Worm (Caenorhabditis elegans): Measurements from ENCODE around the gene F52G2.3.

DNA sequence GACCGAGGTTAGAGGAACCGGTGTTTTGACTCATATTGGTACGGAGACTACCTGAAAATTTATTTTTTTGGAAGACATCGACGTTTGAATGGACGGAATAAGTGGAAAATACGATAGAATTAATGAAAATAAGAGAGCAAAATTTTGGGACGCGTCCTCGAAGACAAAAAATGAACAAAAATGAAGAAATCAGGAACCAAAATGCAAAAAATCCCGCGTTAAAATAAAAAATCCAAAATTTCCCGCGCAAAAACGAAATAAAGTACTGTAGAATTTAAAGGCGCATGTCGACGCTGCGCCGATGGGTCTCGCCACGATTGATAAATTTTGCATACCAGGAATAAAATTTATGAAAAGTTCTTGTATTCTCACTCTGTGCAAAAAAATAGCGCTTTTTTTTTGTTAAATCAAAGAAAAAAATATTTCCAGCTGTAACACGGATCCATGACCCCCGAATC is 35.9 kb downstream of the F52G2.3 start, which contains the start of gene puf-3:
- no peak for TF ChIP-seq B0310.2 (tag; optimal IDR thresholded peaks at IDR 0.05)
- TF ChIP-seq ama-1 (optimal IDR thresholded peaks at IDR 0.05) = no peak
- TF ChIP-seq flt-1 (GFP tag; IDR thresholded peaks at IDR 0.05) = no peak
- TF ChIP-seq scrt-1 (GFP tag; IDR thresholded peaks at IDR 0.05) = no peak
- no peak for TF ChIP-seq pes-1 (GFP tag; IDR thresholded peaks at IDR 0.05)
- no peak for TF ChIP-seq hmg-4 (GFP tag; optimal IDR thresholded peaks at IDR 0.05)
- no peak for TF ChIP-seq tbx-11 (GFP tag; IDR thresholded peaks at IDR 0.05)
- TF ChIP-seq tra-4 (tag; optimal IDR thresholded peaks at IDR 0.05) = no peak
- TF ChIP-seq tbx-37 (GFP tag; conservative IDR thresholded peaks at IDR 0.05) = no peak
- TF ChIP-seq ets-7 (tag; optimal IDR thresholded peaks at IDR 0.05) = no peak
- TF ChIP-seq hnd-1 (tag; optimal IDR thresholded peaks at IDR 0.05) = no peak
- TF ChIP-seq hmbx-1 (tag; optimal IDR thresholded peaks at IDR 0.05) = no peak
- no peak for TF ChIP-seq ceh-13 (GFP tag; optimal IDR thresholded peaks at IDR 0.05)
